Worm (Caenorhabditis elegans) whole organism, L4 larva: ENCODE data around the gene R11H6.4.
A peak's percentile ranks its signal among the peaks of the same experiment; 100 is the strongest.

Experiments
- ZK337.2 ChIP-seq: fragments of 200-800 bp; sonication (Bioruptor generic); IDR thresholded peaks from 2 replicates; pipeline ENCODE4 v1.3.6; 2022; ENCODE audit warnings: missing genetic modification reagents, missing genetic modification characterization, missing compliant biosample characterization
- daf-19 ChIP-seq: fragments of 200-800 bp; sonication (Bioruptor generic); conservative IDR thresholded peaks from 2 replicates; pipeline ENCODE4 v1.3.6; 2022; ENCODE audit warnings: missing genetic modification characterization, missing compliant biosample characterization
- lin-1 ChIP-seq: fragments of 200-800 bp; sonication (Bioruptor generic); IDR thresholded peaks from 2 replicates; pipeline ENCODE4 v1.3.6; 2022; ENCODE audit warnings: missing genetic modification reagents, missing genetic modification characterization, missing compliant biosample characterization
- nhr-28 ChIP-seq: fragments of 150-350 bp; optimal IDR thresholded peaks from 2 replicates; lab custom pipeline; 2014; ENCODE audit warnings: missing biosample characterization, missing genetic modification characterization
- sdz-12 ChIP-seq: fragments of 200-800 bp; sonication (Bioruptor generic); optimal IDR thresholded peaks from 2 replicates; lab custom pipeline; 2018; ENCODE audit warnings: mild to moderate bottlenecking, missing genetic modification characterization, missing compliant biosample characterization
- unc-62 ChIP-seq, 3 experiments: fragments of 150-350 bp in 1 of 3; sonication (generic microtip); optimal IDR thresholded peaks in 2 of 3; peaks in 1 of 3; 1 replicate in 1 of 3; 2 replicates in 2 of 3; lab custom pipeline; 2014 to 2017; ENCODE audit warnings: missing biosample characterization in 3 of 3, missing genetic modification characterization in 3 of 3, missing genetic modification reagents in 3 of 3, missing genotype in 1 of 3

The R11H6.4 gene

ce11 chrV:14658131-14658530, 48.4 kb downstream of the R11H6.4 start, which contains the start of gene slc-25A29 (continued):
- no peak for TF ChIP-seq ZK337.2

DNA sequence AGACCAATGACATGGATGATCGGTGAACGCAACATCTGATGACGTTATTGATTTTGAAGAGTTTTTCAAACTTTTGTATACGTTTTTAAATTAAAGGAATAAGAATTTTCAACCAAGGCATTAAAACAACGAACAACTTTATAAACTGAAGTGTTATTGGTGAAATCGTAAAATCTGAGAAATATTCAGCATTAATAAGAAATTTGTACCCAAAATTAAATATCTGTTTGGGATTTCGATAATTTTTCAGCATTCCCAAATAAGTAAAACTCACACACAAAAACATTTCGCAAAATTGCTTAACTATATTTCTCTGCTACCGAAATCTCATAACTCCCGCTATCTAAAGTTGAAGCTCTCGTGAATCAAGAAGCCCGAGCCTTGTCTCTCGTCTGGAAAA, 49.9 kb downstream of the R11H6.4 start:
- TF ChIP-seq sdz-12 (GFP tag; lab: Kevin White, UChicago), result no peak
- TF ChIP-seq nhr-28 (tag; lab: Kevin White, UChicago), result no peak
- TF ChIP-seq unc-62 (GFP tag; optimal IDR thresholded peaks at IDR 0.05 in 1 of 2; lab: Kevin White, UChicago), result peak in 1 of 2 experiments; percentile 90
- TF ChIP-seq unc-62 (tag; optimal IDR thresholded peaks at IDR 0.05; lab: Kevin White, UChicago), result no peak
- TF ChIP-seq daf-19 (GFP tag; lab: Robert Waterston, UW), result no peak
- TF ChIP-seq lin-1 (GFP tag; lab: Robert Waterston, UW), result no peak
